Fruit fly (Drosophila melanogaster) whole organism, embryonic: ENCODE measurements around the gene CG16956.

Experiments
- ATbp ChIP-seq: fragments of 200-800 bp; sonication (Bioruptor generic); optimal IDR thresholded peaks from 2 replicates; lab custom pipeline; 2017; ENCODE audit warnings: missing biosample characterization, mild to moderate bottlenecking, missing genetic modification characterization, missing genetic modification reagents
- Ada2b ChIP-seq: fragments of 200-800 bp; sonication (Bioruptor generic); IDR thresholded peaks from 2 replicates; pipeline ENCODE4 v1.3.6; 2022; ENCODE audit warnings: missing biosample characterization, missing genetic modification characterization
- Atf6 ChIP-seq: fragments of 200-800 bp; sonication (Bioruptor generic); IDR thresholded peaks from 2 replicates; pipeline ENCODE4 v1.3.6; 2022; ENCODE audit warnings: missing biosample characterization, missing genetic modification characterization
- CG10209 ChIP-seq: fragments of 200-800 bp; sonication (Bioruptor generic); optimal IDR thresholded peaks from 3 replicates; lab custom pipeline; 2017; ENCODE audit warnings: missing biosample characterization, mild to moderate bottlenecking, missing genetic modification characterization, missing genetic modification reagents
- CG11093 ChIP-seq: fragments of 200-800 bp; sonication (Bioruptor generic); IDR thresholded peaks from 3 replicates; pipeline ENCODE4 v1.3.6; 2022; ENCODE audit warnings: missing biosample characterization, missing genetic modification characterization
- CG11560 ChIP-seq: fragments of 200-800 bp; sonication (Bioruptor generic); IDR thresholded peaks from 3 replicates; pipeline ENCODE4 v1.3.6; 2022; ENCODE audit warnings: missing biosample characterization, missing genetic modification characterization
- CG13894 ChIP-seq: fragments of 200-800 bp; sonication (Bioruptor generic); optimal IDR thresholded peaks from 3 replicates; lab custom pipeline; 2018; ENCODE audit warnings: missing biosample characterization, mild to moderate bottlenecking, missing genetic modification characterization, moderate library complexity
- CG14050 ChIP-seq: fragments of 200-800 bp; sonication (Bioruptor generic); IDR thresholded peaks from 3 replicates; pipeline ENCODE4 v1.3.6; 2022; ENCODE audit warnings: missing biosample characterization, missing genetic modification characterization
- CG15011 ChIP-seq: fragments of 200-800 bp; sonication (Bioruptor generic); optimal IDR thresholded peaks from 3 replicates; lab custom pipeline; 2018; ENCODE audit warnings: missing biosample characterization, mild to moderate bottlenecking, missing genetic modification characterization
- CG15479 ChIP-seq: fragments of 200-800 bp; sonication (Bioruptor generic); optimal IDR thresholded peaks from 3 replicates; lab custom pipeline; 2019; ENCODE audit warnings: missing biosample characterization, mild to moderate bottlenecking, missing genetic modification characterization, moderate library complexity
- CG17385 ChIP-seq: fragments of 200-800 bp; sonication (Bioruptor generic); optimal IDR thresholded peaks from 3 replicates; lab custom pipeline; 2018; ENCODE audit warnings: missing biosample characterization, mild to moderate bottlenecking, missing genetic modification characterization
- CG2129 ChIP-seq: fragments of 200-800 bp; sonication (Bioruptor generic); IDR thresholded peaks from 2 replicates; pipeline ENCODE4 v1.3.6; 2022; ENCODE audit warnings: missing biosample characterization, missing genetic modification characterization; ENCODE audit not compliant: partially characterized antibody
- CG2889 ChIP-seq: fragments of 200-800 bp; sonication (Bioruptor generic); IDR thresholded peaks from 3 replicates; pipeline ENCODE4 v1.3.6; 2022; ENCODE audit warnings: missing biosample characterization, missing genetic modification characterization
- CG33557 ChIP-seq: fragments of 200-800 bp; sonication (Bioruptor generic); optimal IDR thresholded peaks from 2 replicates; lab custom pipeline; 2019; ENCODE audit warnings: missing biosample characterization, mild to moderate bottlenecking, missing genetic modification characterization, moderate library complexity
- CG3995 ChIP-seq: fragments of 200-800 bp; sonication (Bioruptor generic); optimal IDR thresholded peaks from 3 replicates; lab custom pipeline; 2016; ENCODE audit warnings: missing biosample characterization, missing genetic modification characterization
- CG4282 ChIP-seq: fragments of 200-800 bp; sonication (Bioruptor generic); optimal IDR thresholded peaks from 2 replicates; lab custom pipeline; 2016; ENCODE audit warnings: missing biosample characterization, missing genetic modification characterization
- CG4360 ChIP-seq: fragments of 200-800 bp; sonication (Bioruptor generic); IDR thresholded peaks from 2 replicates; pipeline ENCODE4 v1.3.6; 2022; ENCODE audit warnings: missing biosample characterization, missing genetic modification characterization
- CG4424 ChIP-seq: fragments of 200-800 bp; sonication (Bioruptor generic); optimal IDR thresholded peaks from 3 replicates; lab custom pipeline; 2016; ENCODE audit warnings: missing biosample characterization, missing genetic modification characterization
- CG5953 ChIP-seq: fragments of 200-800 bp; sonication (Bioruptor generic); IDR thresholded peaks from 2 replicates; pipeline ENCODE4 v1.3.6; 2022; ENCODE audit warnings: missing biosample characterization, missing genetic modification characterization
- CG6272 ChIP-seq: fragments of 200-800 bp; sonication (Bioruptor generic); IDR thresholded peaks from 2 replicates; pipeline ENCODE4 v1.3.6; 2022; ENCODE audit warnings: missing biosample characterization, missing genetic modification characterization
- CG7556 ChIP-seq: fragments of 200-800 bp; sonication (Bioruptor generic); optimal IDR thresholded peaks from 2 replicates; lab custom pipeline; 2017; ENCODE audit warnings: missing biosample characterization, mild to moderate bottlenecking, missing genetic modification characterization
- CG7987 ChIP-seq: fragments of 200-800 bp; sonication (Bioruptor generic); optimal IDR thresholded peaks from 2 replicates; lab custom pipeline; 2018; ENCODE audit warnings: missing biosample characterization, mild to moderate bottlenecking, missing genetic modification characterization, moderate library complexity
- CG8281 ChIP-seq: fragments of 200-800 bp; sonication (Bioruptor generic); optimal IDR thresholded peaks from 2 replicates; lab custom pipeline; 2018; ENCODE audit warnings: missing biosample characterization, mild to moderate bottlenecking, missing genetic modification characterization, moderate library complexity
- Dip2 ChIP-seq: fragments of 200-800 bp; sonication (Bioruptor generic); IDR thresholded peaks from 2 replicates; pipeline ENCODE4 v1.3.6; 2022; ENCODE audit warnings: missing biosample characterization, missing genetic modification characterization
- GATAe ChIP-seq: fragments of 200-800 bp; sonication (Bioruptor generic); conservative IDR thresholded peaks from 2 replicates; pipeline ENCODE4 v1.3.6; 2022; ENCODE audit warnings: missing biosample characterization, missing genetic modification characterization
- Kr ChIP-seq: fragments of 200-800 bp; sonication (Bioruptor generic); optimal IDR thresholded peaks from 2 replicates; lab custom pipeline; 2017; ENCODE audit warnings: missing biosample characterization, mild to moderate bottlenecking, missing genetic modification characterization
- NC2α ChIP-seq: fragments of 200-800 bp; sonication (Bioruptor generic); optimal IDR thresholded peaks from 2 replicates; lab custom pipeline; 2016; ENCODE audit warnings: missing biosample characterization, missing genetic modification characterization
- NK7.1 ChIP-seq: fragments of 200-800 bp; sonication (Bioruptor generic); optimal IDR thresholded peaks from 3 replicates; lab custom pipeline; 2016; ENCODE audit warnings: missing biosample characterization, missing genetic modification characterization
- Rx ChIP-seq: fragments of 200-800 bp; sonication (Bioruptor generic); IDR thresholded peaks from 2 replicates; pipeline ENCODE4 v1.3.6; 2022; ENCODE audit warnings: missing biosample characterization, missing genetic modification characterization
- Sox100B ChIP-seq: fragments of 200-800 bp; sonication (Bioruptor generic); optimal IDR thresholded peaks from 3 replicates; lab custom pipeline; 2018; ENCODE audit warnings: missing biosample characterization, mild to moderate bottlenecking, missing genetic modification characterization
- Sox102F ChIP-seq: fragments of 200-800 bp; sonication (Bioruptor generic); optimal IDR thresholded peaks from 2 replicates; lab custom pipeline; 2018; ENCODE audit warnings: missing biosample characterization, mild to moderate bottlenecking, missing genetic modification characterization, moderate library complexity
- az2 ChIP-seq: fragments of 200-800 bp; sonication (Bioruptor generic); optimal IDR thresholded peaks from 3 replicates; lab custom pipeline; 2016; ENCODE audit warnings: missing biosample characterization, missing genetic modification characterization
- chif ChIP-seq, 2 experiments: fragments of 200-800 bp; sonication (Bioruptor generic); optimal IDR thresholded peaks; 3 replicates each; lab custom pipeline; 2016; ENCODE audit warnings: missing biosample characterization in 2 of 2, missing genetic modification characterization in 2 of 2
- chn ChIP-seq: fragments of 200-800 bp; sonication (Bioruptor generic); optimal IDR thresholded peaks from 2 replicates; lab custom pipeline; 2016; ENCODE audit warnings: missing biosample characterization, missing genetic modification characterization
- ci ChIP-seq: fragments of 200-800 bp; sonication (Bioruptor generic); IDR thresholded peaks from 3 replicates; pipeline ENCODE4 v1.3.6; 2022; ENCODE audit warnings: missing biosample characterization, missing genetic modification characterization
- croc ChIP-seq: fragments of 200-800 bp; sonication (Bioruptor generic); conservative IDR thresholded peaks from 3 replicates; pipeline ENCODE4 v1.3.6; 2022; ENCODE audit warnings: missing biosample characterization, missing genetic modification characterization
- dimm ChIP-seq: fragments of 200-800 bp; sonication (Bioruptor generic); IDR thresholded peaks from 2 replicates; pipeline ENCODE4 v1.3.6; 2022; ENCODE audit warnings: missing biosample characterization, missing genetic modification characterization
- fd102C ChIP-seq: fragments of 200-800 bp; sonication (Bioruptor generic); optimal IDR thresholded peaks from 2 replicates; lab custom pipeline; 2018; ENCODE audit warnings: missing biosample characterization, mild to moderate bottlenecking, missing genetic modification characterization, moderate library complexity
- fd64A ChIP-seq: fragments of 200-800 bp; sonication (Bioruptor generic); optimal IDR thresholded peaks from 3 replicates; lab custom pipeline; 2018; ENCODE audit warnings: missing biosample characterization, mild to moderate bottlenecking, missing genetic modification characterization
- hth ChIP-seq: fragments of >200 bp; optimal IDR thresholded peaks from 2 replicates; lab custom pipeline; 2017; ENCODE audit warnings: inconsistent platforms
- kah ChIP-seq: fragments of 200-800 bp; sonication (Bioruptor generic); optimal IDR thresholded peaks from 2 replicates; lab custom pipeline; 2018; ENCODE audit warnings: missing biosample characterization, mild to moderate bottlenecking, missing genetic modification characterization
- klu ChIP-seq: fragments of 200-800 bp; sonication (Bioruptor generic); IDR thresholded peaks from 2 replicates; pipeline ENCODE4 v1.3.6; 2022; ENCODE audit warnings: missing biosample characterization, missing genetic modification characterization
- luna ChIP-seq: fragments of 200-800 bp; sonication (Bioruptor generic); optimal IDR thresholded peaks from 2 replicates; lab custom pipeline; 2016; ENCODE audit warnings: missing biosample characterization, missing genetic modification characterization
- nmo ChIP-seq: fragments of 200-800 bp; sonication (Bioruptor generic); optimal IDR thresholded peaks from 2 replicates; lab custom pipeline; 2018; ENCODE audit warnings: missing biosample characterization, mild to moderate bottlenecking, missing genetic modification characterization, moderate library complexity
- pzg ChIP-seq: fragments of 200-800 bp; sonication (Bioruptor generic); optimal IDR thresholded peaks from 3 replicates; lab custom pipeline; 2018; ENCODE audit warnings: missing biosample characterization, mild to moderate bottlenecking, missing genetic modification characterization, moderate library complexity
- schlank ChIP-seq: fragments of 200-800 bp; sonication (Bioruptor generic); optimal IDR thresholded peaks from 2 replicates; lab custom pipeline; 2018; ENCODE audit warnings: missing biosample characterization, mild to moderate bottlenecking, missing genetic modification characterization
- shn ChIP-seq: fragments of 200-800 bp; sonication (Bioruptor generic); optimal IDR thresholded peaks from 3 replicates; lab custom pipeline; 2016; ENCODE audit warnings: missing biosample characterization, missing genetic modification characterization
- so ChIP-seq: fragments of 200-800 bp; sonication (Bioruptor generic); IDR thresholded peaks from 3 replicates; pipeline ENCODE4 v1.3.6; 2022; ENCODE audit warnings: missing biosample characterization, missing genetic modification characterization
- sug ChIP-seq: fragments of 200-800 bp; optimal IDR thresholded peaks from 2 replicates; lab custom pipeline; 2019; ENCODE audit warnings: missing biosample characterization, mild to moderate bottlenecking, missing genetic modification characterization, moderate library complexity
- unc-4 ChIP-seq: fragments of 200-800 bp; sonication (Bioruptor generic); IDR thresholded peaks from 2 replicates; pipeline ENCODE4 v1.3.6; 2022; ENCODE audit warnings: missing biosample characterization, missing genetic modification characterization; ENCODE audit not compliant: partially characterized antibody
- vvl ChIP-seq: fragments of 200-800 bp; sonication (Bioruptor generic); IDR thresholded peaks from 2 replicates; pipeline ENCODE4 v1.3.6; 2022; ENCODE audit warnings: missing biosample characterization, missing genetic modification characterization
- zen2 ChIP-seq: fragments of 200-800 bp; sonication (Bioruptor generic); IDR thresholded peaks from 3 replicates; pipeline ENCODE4 v1.3.6; 2022; ENCODE audit warnings: missing biosample characterization, missing genetic modification characterization; ENCODE audit not compliant: partially characterized antibody

Gene CG16956

dm6 chr2L:13394903-13395302 is 19.5 kb downstream of the CG16956 start, which contains the start of gene RpL24 (continued):
- peak; percentile 91 for TF ChIP-seq CG10209 (GFP tag; lab: Kevin White, UChicago)
- peak; percentile 86 for TF ChIP-seq nmo (GFP tag; lab: Kevin White, UChicago)
- peak; percentile 92 for TF ChIP-seq luna (GFP tag; lab: Kevin White, UChicago)
- no peak; the same call in 2 of the 3 replicates for TF ChIP-seq zen2
- TF ChIP-seq CG7987 (GFP tag; lab: Kevin White, UChicago): peak; percentile 99
- TF ChIP-seq NC2α: peak; percentile 83
- no peak; the same call in 2 of the 3 replicates for TF ChIP-seq CG11093 (GFP tag; lab: Robert Waterston, UW)
- TF ChIP-seq Ada2b (GFP tag; lab: Robert Waterston, UW): peak; percentile 76; the same call in 1 of the 2 replicates
- TF ChIP-seq CG4282 (GFP tag; lab: Kevin White, UChicago): peak; percentile 71
- peak; percentile 92; the same call in 2 of the 3 replicates for TF ChIP-seq so (GFP tag; lab: Robert Waterston, UW)
- peak; percentile 88 for TF ChIP-seq Sox100B (GFP tag; lab: Kevin White, UChicago)
- peak; percentile 93 for TF ChIP-seq fd64A
- TF ChIP-seq CG33557 (GFP tag; lab: Kevin White, UChicago): peak; percentile 83
- peak; percentile 93 for TF ChIP-seq fd102C (GFP tag; lab: Kevin White, UChicago)
- TF ChIP-seq shn (GFP tag; lab: Kevin White, UChicago): peak; percentile 89
- peak; percentile 17 for TF ChIP-seq CG15479 (GFP tag; lab: Kevin White, UChicago)
- no peak for TF ChIP-seq hth
- peak; percentile 85 for TF ChIP-seq CG13894 (tag; lab: Kevin White, UChicago)
- TF ChIP-seq GATAe (GFP tag; lab: Robert Waterston, UW): peak; percentile 60; the same call in 1 of the 2 replicates
- TF ChIP-seq CG5953 (GFP tag; lab: Robert Waterston, UW): peak; percentile 95
- peak; percentile 99 for TF ChIP-seq ci
- TF ChIP-seq croc (GFP tag; lab: Robert Waterston, UW): peak; percentile 36; the same call in 2 of the 3 replicates
- peak; percentile 90 for TF ChIP-seq Atf6
- no peak for TF ChIP-seq unc-4 (GFP tag; lab: Robert Waterston, UW)
- TF ChIP-seq CG14050 (GFP tag; lab: Robert Waterston, UW): peak; percentile 85
- TF ChIP-seq CG2129 (GFP tag; lab: Robert Waterston, UW): no peak
- TF ChIP-seq ATbp (GFP tag; lab: Kevin White, UChicago): peak; percentile 92
- peak; percentile 75 for TF ChIP-seq dimm (GFP tag; lab: Robert Waterston, UW)
- TF ChIP-seq az2 (GFP tag; lab: Kevin White, UChicago): peak; percentile 82
- peak; percentile 64; the same call in 1 of the 2 replicates for TF ChIP-seq CG6272
- TF ChIP-seq vvl: peak; percentile 96

dm6 chr2L:13387255-13387654 is 27.1 kb downstream of the CG16956 start, which contains the start of the genes Ing5 and CG7099:
Ing5 (minus strand) TSS chr2L:13387312.
CG7099 (plus strand) TSS chr2L:13387571.
- TF ChIP-seq CG4360: peak; percentile 79
- peak; percentile 93 for TF ChIP-seq Rx (GFP tag; lab: Robert Waterston, UW)
- TF ChIP-seq Kr (GFP tag; lab: Kevin White, UChicago): no peak
- TF ChIP-seq CG8281: peak; percentile 85
- peak; percentile 86 to 93 for TF ChIP-seq chif (GFP tag; optimal IDR thresholded peaks at IDR 0.05; lab: Kevin White, UChicago)
- peak; percentile 96 for TF ChIP-seq CG4424
- peak; percentile 92 for TF ChIP-seq CG7556 (GFP tag; lab: Kevin White, UChicago)
- peak; percentile 85 for TF ChIP-seq kah (GFP tag; lab: Kevin White, UChicago)
- peak; percentile 96 for TF ChIP-seq sug (tag; lab: Kevin White, UChicago)
- TF ChIP-seq klu (GFP tag; lab: Robert Waterston, UW): peak; percentile 93
- TF ChIP-seq schlank (tag; lab: Kevin White, UChicago): peak; percentile 80
- TF ChIP-seq NK7.1 (GFP tag; lab: Kevin White, UChicago): peak; percentile 59
- peak; percentile 73 for TF ChIP-seq CG3995
- peak; percentile 85 for TF ChIP-seq CG15011 (GFP tag; lab: Kevin White, UChicago)
- TF ChIP-seq pzg: peak; percentile 57
- peak; percentile 88 for TF ChIP-seq CG17385
- TF ChIP-seq Sox102F (GFP tag; lab: Kevin White, UChicago): peak; percentile 98
- TF ChIP-seq Dip2 (GFP tag; lab: Robert Waterston, UW): peak; percentile 58; the same call in 1 of the 2 replicates
- peak; percentile 94 for TF ChIP-seq CG2889
- peak; percentile 93 for TF ChIP-seq CG14050 (GFP tag; lab: Robert Waterston, UW)
- TF ChIP-seq chn: peak; percentile 96
- TF ChIP-seq CG11560: peak; percentile 87
